Worm (Caenorhabditis elegans) whole organism, midembryonic: Measurements from ENCODE around the gene C55B6.1.

ENCODE experiments used
- T22C8.4 ChIP-seq: fragments of 200-800 bp; sonication (Bioruptor generic); IDR thresholded peaks from 2 replicates; pipeline ENCODE4 v1.3.6; 2022; ENCODE audit warnings: missing genetic modification characterization, missing compliant biosample characterization
- cog-1 ChIP-seq: sonication (generic microtip); optimal IDR thresholded peaks from 2 replicates; lab custom pipeline; 2016; ENCODE audit warnings: missing genetic modification characterization, missing compliant biosample characterization
- flt-1 ChIP-seq: fragments of 200-800 bp; sonication (Bioruptor generic); IDR thresholded peaks from 2 replicates; pipeline ENCODE4 v1.3.6; 2022; ENCODE audit warnings: missing genetic modification characterization, missing compliant biosample characterization
- klf-2 ChIP-seq: fragments of 200-800 bp; sonication (Bioruptor generic); conservative IDR thresholded peaks from 2 replicates; pipeline ENCODE4 v1.3.6; 2022; ENCODE audit warnings: missing genetic modification reagents, missing genetic modification characterization, missing compliant biosample characterization
- med-1 ChIP-seq: sonication (generic microtip); optimal IDR thresholded peaks from 2 replicates; lab custom pipeline; 2017; ENCODE audit warnings: missing genetic modification characterization, mild to moderate bottlenecking, missing compliant biosample characterization, antibody characterized with exemption, missing genetic modification reagents; ENCODE audit not compliant: insufficient read depth
- ref-1 ChIP-seq: fragments of 200-800 bp; sonication (Bioruptor generic); conservative IDR thresholded peaks from 2 replicates; pipeline ENCODE4 v1.3.6; 2022; ENCODE audit warnings: missing genetic modification reagents, missing genetic modification characterization, missing compliant biosample characterization
- tab-1 ChIP-seq: fragments of 200-800 bp; sonication (Bioruptor generic); IDR thresholded peaks from 2 replicates; pipeline ENCODE4 v1.3.6; 2022; ENCODE audit warnings: missing genetic modification characterization, missing compliant biosample characterization
- ztf-23 ChIP-seq: fragments of 200-800 bp; sonication (Bioruptor generic); IDR thresholded peaks from 2 replicates; pipeline ENCODE4 v1.3.6; 2022; ENCODE audit warnings: missing genetic modification reagents, missing genetic modification characterization, missing compliant biosample characterization
- ztf-29 ChIP-seq: fragments of 200-800 bp; sonication (Bioruptor generic); IDR thresholded peaks from 2 replicates; pipeline ENCODE4 v1.3.6; 2022; ENCODE audit warnings: missing genetic modification reagents, missing genetic modification characterization, missing compliant biosample characterization

DNA sequence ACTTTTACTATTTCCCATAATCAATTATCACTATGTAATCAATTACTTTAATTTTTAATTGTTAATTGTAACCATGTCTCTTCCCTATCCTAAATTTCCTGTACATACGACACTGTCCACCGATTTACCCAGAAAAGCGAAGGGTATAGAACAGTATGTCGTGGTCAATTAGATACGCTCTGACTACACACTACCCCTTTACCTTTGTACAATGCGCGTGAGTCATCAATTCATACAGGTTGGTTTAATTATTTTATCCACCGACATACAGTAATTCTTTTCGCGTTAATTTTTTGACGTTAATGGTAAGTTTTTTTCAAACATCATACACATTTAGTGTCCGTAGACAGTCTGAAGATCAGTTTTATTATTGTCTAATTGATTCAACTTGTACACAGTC lies 18.5 kb upstream of the C55B6.1 start:
- TF ChIP-seq flt-1 (GFP tag; lab: Robert Waterston, UW), result no peak
- no peak for TF ChIP-seq ztf-29
- TF ChIP-seq tab-1 (GFP tag; lab: Robert Waterston, UW), result no peak
- no peak for TF ChIP-seq med-1 (GFP tag; lab: Kevin White, UChicago)
- no peak for TF ChIP-seq ref-1 (GFP tag; lab: Robert Waterston, UW)
- TF ChIP-seq ztf-23 (GFP tag; lab: Robert Waterston, UW), result no peak; the same call in 1 of the 2 replicates
- TF ChIP-seq T22C8.4, result no peak
- TF ChIP-seq cog-1 (tag; lab: Kevin White, UChicago), result no peak
- TF ChIP-seq klf-2, result no peak
